Fruit fly (Drosophila melanogaster) whole organism, embryonic: ENCODE results near the gene CG2256.

Source experiments
- CG10267 ChIP-seq: fragments of 200-800 bp; sonication (Bioruptor generic); optimal IDR thresholded peaks from 2 replicates; lab custom pipeline; 2018; ENCODE audit warnings: missing biosample characterization, mild to moderate bottlenecking, missing genetic modification characterization, moderate library complexity
- CG10654 ChIP-seq: fragments of 200-800 bp; sonication (Bioruptor generic); optimal IDR thresholded peaks from 2 replicates; lab custom pipeline; 2016; ENCODE audit warnings: missing biosample characterization, missing genetic modification characterization
- CG11093 ChIP-seq: fragments of 200-800 bp; sonication (Bioruptor generic); IDR thresholded peaks from 3 replicates; pipeline ENCODE4 v1.3.6; 2022; ENCODE audit warnings: missing biosample characterization, missing genetic modification characterization
- CG11560 ChIP-seq: fragments of 200-800 bp; sonication (Bioruptor generic); IDR thresholded peaks from 3 replicates; pipeline ENCODE4 v1.3.6; 2022; ENCODE audit warnings: missing biosample characterization, missing genetic modification characterization
- CG12236 ChIP-seq: fragments of 200-800 bp; sonication (Bioruptor generic); optimal IDR thresholded peaks from 2 replicates; lab custom pipeline; 2016; ENCODE audit warnings: missing biosample characterization, missing genetic modification characterization
- CG1233 ChIP-seq: fragments of 200-800 bp; sonication (Bioruptor generic); optimal IDR thresholded peaks from 4 replicates; lab custom pipeline; 2018; ENCODE audit warnings: missing biosample characterization, mild to moderate bottlenecking, missing genetic modification characterization
- CG12744 ChIP-seq: fragments of 200-800 bp; sonication (Bioruptor generic); optimal IDR thresholded peaks from 2 replicates; lab custom pipeline; 2016; ENCODE audit warnings: missing biosample characterization, missing genetic modification characterization
- CG14667 ChIP-seq: fragments of 200-800 bp; sonication (Bioruptor generic); IDR thresholded peaks from 2 replicates; pipeline ENCODE4 v1.3.6; 2022; ENCODE audit warnings: missing biosample characterization, missing genetic modification characterization
- CG17186 ChIP-seq: fragments of 200-800 bp; sonication (Bioruptor generic); optimal IDR thresholded peaks from 3 replicates; lab custom pipeline; 2017; ENCODE audit warnings: missing biosample characterization, missing genetic modification reagents, missing genetic modification characterization
- CG17385 ChIP-seq: fragments of 200-800 bp; sonication (Bioruptor generic); optimal IDR thresholded peaks from 3 replicates; lab custom pipeline; 2018; ENCODE audit warnings: missing biosample characterization, mild to moderate bottlenecking, missing genetic modification characterization
- CG17912 ChIP-seq: fragments of 200-800 bp; sonication (Bioruptor generic); optimal IDR thresholded peaks from 2 replicates; lab custom pipeline; 2018; ENCODE audit warnings: missing biosample characterization, mild to moderate bottlenecking, missing genetic modification characterization
- CG18599 ChIP-seq: fragments of 200-800 bp; sonication (Bioruptor generic); optimal IDR thresholded peaks from 3 replicates; lab custom pipeline; 2017; ENCODE audit warnings: missing biosample characterization, missing genetic modification characterization, mild to moderate bottlenecking, moderate library complexity, missing genetic modification reagents
- CG3726 ChIP-seq: fragments of 200-800 bp; sonication (Bioruptor generic); IDR thresholded peaks from 3 replicates; pipeline ENCODE4, ENCODE4 v1.3.6; 2022; ENCODE audit warnings: missing biosample characterization, missing genetic modification characterization
- CG4404 ChIP-seq: fragments of 200-800 bp; sonication (Bioruptor generic); IDR thresholded peaks from 2 replicates; pipeline ENCODE4 v1.3.6; 2022; ENCODE audit warnings: missing biosample characterization, missing genetic modification characterization
- CG6254 ChIP-seq: fragments of 200-800 bp; sonication (Bioruptor generic); optimal IDR thresholded peaks from 3 replicates; lab custom pipeline; 2017; ENCODE audit warnings: mild to moderate bottlenecking, missing biosample characterization, missing genetic modification reagents, missing genetic modification characterization
- CG7357 ChIP-seq: fragments of 200-800 bp; sonication (Bioruptor generic); IDR thresholded peaks from 3 replicates; pipeline ENCODE4 v1.3.6; 2022; ENCODE audit warnings: missing biosample characterization, missing genetic modification characterization
- D19B ChIP-seq: fragments of 200-800 bp; sonication (Bioruptor generic); optimal IDR thresholded peaks from 2 replicates; lab custom pipeline; 2017; ENCODE audit warnings: missing biosample characterization, mild to moderate bottlenecking, missing genetic modification characterization
- Dfd ChIP-seq, 2 experiments: fragments of >200 bp; optimal IDR thresholded peaks; 2 replicates each; lab custom pipeline; 2017; ENCODE audit warnings: missing biosample characterization in 2 of 2, missing genetic modification characterization in 2 of 2
- HmgD ChIP-seq: fragments of 200-800 bp; sonication (Bioruptor generic); optimal IDR thresholded peaks from 3 replicates; lab custom pipeline; 2016; ENCODE audit warnings: missing biosample characterization, missing genetic modification characterization
- Hr78 ChIP-seq, 2 experiments: fragments of 200-800 bp in 1 of 2; fragments of >200 bp in 1 of 2; sonication (Bioruptor generic) in 1 of 2; optimal IDR thresholded peaks; 2 replicates each; lab custom pipeline; 2017 to 2019; ENCODE audit warnings: missing biosample characterization in 2 of 2, missing genetic modification characterization in 2 of 2, mild to moderate bottlenecking in 1 of 2, moderate library complexity in 1 of 2
- MESR4 ChIP-seq: fragments of 200-800 bp; sonication (Bioruptor generic); optimal IDR thresholded peaks from 2 replicates; lab custom pipeline; 2018; ENCODE audit warnings: missing biosample characterization, mild to moderate bottlenecking, missing genetic modification characterization, moderate library complexity
- Oli ChIP-seq: fragments of 200-800 bp; sonication (Bioruptor generic); optimal IDR thresholded peaks from 2 replicates; lab custom pipeline; 2018; ENCODE audit warnings: missing biosample characterization, mild to moderate bottlenecking, missing genetic modification characterization, moderate library complexity
- Opbp ChIP-seq: fragments of 200-800 bp; sonication (Bioruptor generic); IDR thresholded peaks from 3 replicates; pipeline ENCODE4 v1.3.6; 2022; ENCODE audit warnings: missing biosample characterization, missing genetic modification characterization; ENCODE audit not compliant: partially characterized antibody
- Optix ChIP-seq: fragments of 200-800 bp; sonication (Bioruptor generic); IDR thresholded peaks from 3 replicates; pipeline ENCODE4 v1.3.6; 2022; ENCODE audit warnings: missing biosample characterization, missing genetic modification characterization
- Pdp1 ChIP-seq, 2 experiments: fragments of 200-800 bp; sonication (Bioruptor generic); optimal IDR thresholded peaks; 3 replicates each; lab custom pipeline; 2016; ENCODE audit warnings: missing biosample characterization in 2 of 2, missing genetic modification characterization in 2 of 2, mild to moderate bottlenecking in 1 of 2, moderate library complexity in 1 of 2
- Rfx ChIP-seq: fragments of 200-800 bp; sonication (Bioruptor generic); IDR thresholded peaks from 2 replicates; pipeline ENCODE4 v1.3.6; 2022; ENCODE audit warnings: missing biosample characterization, missing genetic modification characterization
- TFAM ChIP-seq: fragments of 200-800 bp; sonication (Bioruptor generic); optimal IDR thresholded peaks from 2 replicates; lab custom pipeline; 2017; ENCODE audit warnings: missing biosample characterization, missing genetic modification characterization, inconsistent platforms
- Xbp1 ChIP-seq: fragments of 200-800 bp; sonication (Bioruptor generic); optimal IDR thresholded peaks from 3 replicates; lab custom pipeline; 2016; ENCODE audit warnings: missing biosample characterization, mild to moderate bottlenecking, missing genetic modification characterization
- YL-1 ChIP-seq: fragments of 200-800 bp; sonication (Bioruptor generic); optimal IDR thresholded peaks from 3 replicates; lab custom pipeline; 2017; ENCODE audit warnings: missing biosample characterization, mild to moderate bottlenecking, missing genetic modification characterization
- bab2 ChIP-seq: fragments of 200-800 bp; sonication (Bioruptor generic); optimal IDR thresholded peaks from 2 replicates; lab custom pipeline; 2016; ENCODE audit warnings: missing biosample characterization, missing genetic modification characterization
- dmrt11E ChIP-seq: fragments of 200-800 bp; sonication (Bioruptor generic); optimal IDR thresholded peaks from 3 replicates; lab custom pipeline; 2018; ENCODE audit warnings: missing biosample characterization, mild to moderate bottlenecking, missing genetic modification characterization, moderate library complexity
- fd102C ChIP-seq: fragments of 200-800 bp; sonication (Bioruptor generic); optimal IDR thresholded peaks from 2 replicates; lab custom pipeline; 2018; ENCODE audit warnings: missing biosample characterization, mild to moderate bottlenecking, missing genetic modification characterization, moderate library complexity
- ham ChIP-seq: fragments of 200-800 bp; sonication (Bioruptor generic); IDR thresholded peaks from 2 replicates; pipeline ENCODE4 v1.3.6; 2022; ENCODE audit warnings: missing biosample characterization, missing genetic modification characterization
- her ChIP-seq: fragments of 200-800 bp; sonication (Bioruptor generic); optimal IDR thresholded peaks from 2 replicates; lab custom pipeline; 2016; ENCODE audit warnings: missing biosample characterization, missing genetic modification characterization
- lmd ChIP-seq: fragments of 200-800 bp; sonication (Bioruptor generic); IDR thresholded peaks from 2 replicates; pipeline ENCODE4 v1.3.6; 2022; ENCODE audit warnings: missing biosample characterization, missing genetic modification characterization
- nmo ChIP-seq: fragments of 200-800 bp; sonication (Bioruptor generic); optimal IDR thresholded peaks from 2 replicates; lab custom pipeline; 2018; ENCODE audit warnings: missing biosample characterization, mild to moderate bottlenecking, missing genetic modification characterization, moderate library complexity
- oc ChIP-seq: fragments of 200-800 bp; sonication (Bioruptor generic); optimal IDR thresholded peaks from 2 replicates; lab custom pipeline; 2018; ENCODE audit warnings: missing biosample characterization, mild to moderate bottlenecking, missing genetic modification characterization, moderate library complexity
- pita ChIP-seq: fragments of 200-800 bp; sonication (Bioruptor generic); optimal IDR thresholded peaks from 2 replicates; lab custom pipeline; 2017; ENCODE audit warnings: missing biosample characterization, mild to moderate bottlenecking, missing genetic modification characterization
- pnt ChIP-seq: fragments of 200-800 bp; sonication (Bioruptor generic); optimal IDR thresholded peaks from 3 replicates; lab custom pipeline; 2016; ENCODE audit warnings: missing biosample characterization, missing genetic modification characterization
- rib ChIP-seq: fragments of 200-800 bp; sonication (Bioruptor generic); IDR thresholded peaks from 2 replicates; pipeline ENCODE4 v1.3.6; 2022; ENCODE audit warnings: missing biosample characterization, missing genetic modification characterization
- scrt ChIP-seq: fragments of 200-800 bp; sonication (Bioruptor generic); optimal IDR thresholded peaks from 2 replicates; lab custom pipeline; 2018; ENCODE audit warnings: missing biosample characterization, mild to moderate bottlenecking, missing genetic modification characterization, moderate library complexity
- shn ChIP-seq: fragments of 200-800 bp; sonication (Bioruptor generic); optimal IDR thresholded peaks from 3 replicates; lab custom pipeline; 2016; ENCODE audit warnings: missing biosample characterization, missing genetic modification characterization
- sisA ChIP-seq: fragments of 200-800 bp; sonication (Bioruptor generic); IDR thresholded peaks from 2 replicates; pipeline ENCODE4 v1.3.6; 2022; ENCODE audit warnings: missing biosample characterization, missing genetic modification characterization
- stwl ChIP-seq: fragments of 200-800 bp; sonication (Bioruptor generic); optimal IDR thresholded peaks from 3 replicates; lab custom pipeline; 2018; ENCODE audit warnings: missing biosample characterization, mild to moderate bottlenecking, missing genetic modification characterization, moderate library complexity
- tap ChIP-seq: fragments of 200-800 bp; optimal IDR thresholded peaks from 3 replicates; lab custom pipeline; 2019; ENCODE audit warnings: missing biosample characterization, mild to moderate bottlenecking, missing genetic modification characterization, moderate library complexity
- tio ChIP-seq: fragments of 200-800 bp; sonication (Bioruptor generic); optimal IDR thresholded peaks from 2 replicates; lab custom pipeline; 2017; ENCODE audit warnings: missing biosample characterization, missing genetic modification characterization, inconsistent platforms
- tll ChIP-seq, 2 experiments: fragments of 200-800 bp in 1 of 2; fragments of >200 bp in 1 of 2; sonication (Bioruptor generic) in 1 of 2; optimal IDR thresholded peaks; 2 replicates each; lab custom pipeline; 2017 to 2019; ENCODE audit warnings: missing biosample characterization in 2 of 2, missing genetic modification characterization in 2 of 2, mild to moderate bottlenecking in 1 of 2, moderate library complexity in 1 of 2
- unpg ChIP-seq: fragments of 200-800 bp; sonication (Bioruptor generic); optimal IDR thresholded peaks from 3 replicates; lab custom pipeline; 2018; ENCODE audit warnings: missing biosample characterization, mild to moderate bottlenecking, missing genetic modification characterization, moderate library complexity
- vfl ChIP-seq: fragments of 200-800 bp; sonication (Bioruptor generic); optimal IDR thresholded peaks from 2 replicates; lab custom pipeline; 2016; ENCODE audit warnings: missing biosample characterization, missing genetic modification characterization
- vnd ChIP-seq: fragments of 200-800 bp; sonication (Bioruptor generic); IDR thresholded peaks from 3 replicates; pipeline ENCODE4 v1.3.6; 2022; ENCODE audit warnings: missing biosample characterization, missing genetic modification characterization; ENCODE audit not compliant: partially characterized antibody

The CG2256 gene

DNA sequence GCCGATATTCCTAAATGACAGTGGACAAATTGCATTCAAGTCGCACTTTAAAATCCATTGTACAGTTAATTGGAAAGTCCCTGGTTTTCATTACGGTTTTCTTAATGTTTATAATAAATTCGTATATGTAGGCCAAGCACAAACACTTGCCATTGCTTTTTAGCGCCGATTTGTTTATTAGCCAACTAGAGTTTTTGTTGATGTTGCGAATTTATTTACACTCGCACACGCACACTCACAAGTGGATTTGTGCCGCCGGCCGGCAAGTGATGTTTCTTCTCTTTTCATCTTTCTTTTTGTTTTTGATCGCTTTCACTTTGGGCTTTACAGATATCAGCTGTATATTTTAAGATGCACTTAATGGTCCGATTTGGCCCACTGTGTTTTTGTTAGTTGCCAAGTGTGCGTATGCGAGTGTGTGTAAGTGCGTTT is 29.7 kb downstream of the CG2256 start (continued):
- TF ChIP-seq scrt (GFP tag; lab: Kevin White, UChicago) (peak; percentile 63), Hr78 (GFP tag; optimal IDR thresholded peaks at IDR 0.05; lab: Kevin White, UChicago) (no peak), D19B (GFP tag; lab: Kevin White, UChicago) (peak; percentile 69), oc (tag; lab: Kevin White, UChicago) (no peak), CG4404 (GFP tag; lab: Robert Waterston, UW) (peak; percentile 40; the same call in 1 of the 2 replicates), Dfd (GFP tag; optimal IDR thresholded peaks at IDR 0.05; lab: Kevin White, UChicago) (no peak), sisA (GFP tag; lab: Robert Waterston, UW) (peak; percentile 35; the same call in 1 of the 2 replicates), Opbp (GFP tag; lab: Robert Waterston, UW) (no peak), CG17186 (GFP tag; lab: Kevin White, UChicago) (peak; percentile 4), fd102C (no peak), tll (GFP tag; optimal IDR thresholded peaks at IDR 0.05; lab: Kevin White, UChicago) (no peak), CG11093 (GFP tag; lab: Robert Waterston, UW) (peak; percentile 60; the same call in 1 of the 3 replicates), tio (GFP tag; lab: Kevin White, UChicago) (peak; percentile 86), her (GFP tag; lab: Kevin White, UChicago) (peak; percentile 55), CG18599 (GFP tag; lab: Kevin White, UChicago) (peak; percentile 72), CG12236 (GFP tag; lab: Kevin White, UChicago) (peak; percentile 65), dmrt11E (tag; lab: Kevin White, UChicago) (peak; percentile 71), tap (peak; percentile 29), CG17912 (GFP tag; lab: Kevin White, UChicago) (no peak), YL-1 (GFP tag; lab: Kevin White, UChicago) (no peak), Pdp1 (GFP tag; optimal IDR thresholded peaks at IDR 0.05; lab: Kevin White, UChicago) (peak; percentile 30 to 81), pita (GFP tag; lab: Kevin White, UChicago) (no peak), vfl (GFP tag; lab: Kevin White, UChicago) (peak; percentile 41), CG10267 (peak; percentile 52), CG17385 (GFP tag; lab: Kevin White, UChicago) (peak; percentile 51), ham (GFP tag; lab: Robert Waterston, UW) (0 out of 2 replicates have a peak, but pooled peaks have one; percentile 33), Xbp1 (peak; percentile 69), CG3726 (GFP tag; lab: Robert Waterston, UW) (no peak), HmgD (peak; percentile 59), shn (GFP tag; lab: Kevin White, UChicago) (peak; percentile 86), nmo (GFP tag; lab: Kevin White, UChicago) (peak; percentile 82), rib (GFP tag; lab: Robert Waterston, UW) (no peak), TFAM (GFP tag; lab: Kevin White, UChicago) (peak; percentile 26), Optix (GFP tag; lab: Robert Waterston, UW) (peak; percentile 31; the same call in 1 of the 3 replicates), stwl (tag; lab: Kevin White, UChicago) (no peak), MESR4 (no peak), Rfx (peak; percentile 77), CG7357 (GFP tag; lab: Robert Waterston, UW) (peak; percentile 57; the same call in 1 of the 3 replicates), Oli (peak; percentile 85), pnt (GFP tag; lab: Kevin White, UChicago) (peak; percentile 71), vnd (GFP tag; lab: Robert Waterston, UW) (no peak), bab2 (peak; percentile 66), CG14667 (GFP tag; lab: Robert Waterston, UW) (peak; percentile 32), CG10654 (GFP tag; lab: Kevin White, UChicago) (peak; percentile 33), unpg (peak; percentile 52), lmd (GFP tag; lab: Robert Waterston, UW) (peak; percentile 77), CG1233 (GFP tag; lab: Kevin White, UChicago) (peak; percentile 73), CG6254 (GFP tag; lab: Kevin White, UChicago) (no peak), CG11560 (tag; lab: Robert Waterston, UW) (peak; percentile 57; the same call in 1 of the 3 replicates), CG12744 (GFP tag; lab: Kevin White, UChicago) (peak; percentile 59)
